Worm (Caenorhabditis elegans) whole organism, L1 larva: ENCODE measurements around the gene srn-1.

ENCODE experiments used
- C04F5.9 ChIP-seq: sonication (generic microtip); optimal IDR thresholded peaks from 2 replicates; lab custom pipeline; 2016; ENCODE audit warnings: missing genetic modification characterization, missing compliant biosample characterization
- aly-2 ChIP-seq: fragments of 150-350 bp; optimal IDR thresholded peaks from 2 replicates; lab custom pipeline; 2014; ENCODE audit warnings: missing biosample characterization, missing genetic modification characterization
- ceh-90 ChIP-seq: sonication (generic microtip); optimal IDR thresholded peaks from 2 replicates; lab custom pipeline; 2016; ENCODE audit warnings: missing genetic modification characterization, missing compliant biosample characterization
- efl-3 ChIP-seq: fragments of 200-800 bp; sonication (Bioruptor generic); optimal IDR thresholded peaks from 2 replicates; lab custom pipeline; 2018; ENCODE audit warnings: mild to moderate bottlenecking, missing genetic modification characterization, missing compliant biosample characterization
- lin-39 ChIP-seq: fragments of 150-350 bp; optimal IDR thresholded peaks from 2 replicates; lab custom pipeline; 2014; ENCODE audit warnings: missing biosample characterization, missing genetic modification reagents, missing genetic modification characterization
- mdl-1 ChIP-seq, 2 experiments: fragments of 150-350 bp; optimal IDR thresholded peaks; 2 replicates each; lab custom pipeline; 2014 to 2017; ENCODE audit warnings: missing biosample characterization in 2 of 2, missing genetic modification characterization in 2 of 2, inconsistent platforms in 1 of 2
- unc-62 ChIP-seq: fragments of 150-350 bp; optimal IDR thresholded peaks from 2 replicates; lab custom pipeline; 2014; ENCODE audit warnings: missing biosample characterization, missing genetic modification reagents, missing genetic modification characterization
- xbp-1 ChIP-seq: sonication (generic microtip); optimal IDR thresholded peaks from 2 replicates; lab custom pipeline; 2016; ENCODE audit warnings: missing genetic modification characterization, missing compliant biosample characterization
- ztf-11 ChIP-seq, 2 experiments: sonication (generic microtip); optimal IDR thresholded peaks; 2 replicates each; lab custom pipeline; 2016 to 2017; ENCODE audit warnings: missing genetic modification characterization in 2 of 2, missing biosample characterization in 1 of 2, missing compliant biosample characterization in 1 of 2

- TF ChIP-seq ztf-11 (tag; optimal IDR thresholded peaks at IDR 0.05; lab: Kevin White, UChicago) (no peak), unc-62 (GFP tag; lab: Kevin White, UChicago) (no peak), xbp-1 (tag; lab: Kevin White, UChicago) (no peak), efl-3 (GFP tag; lab: Kevin White, UChicago) (no peak), ceh-90 (no peak), mdl-1 (tag; optimal IDR thresholded peaks at IDR 0.05; lab: Kevin White, UChicago) (no peak), lin-39 (no peak), aly-2 (tag; lab: Kevin White, UChicago) (no peak), C04F5.9 (tag; lab: Kevin White, UChicago) (no peak)
Measured at ce11 chrV:6321280-6321679, 35.0 kb upstream of the srn-1 start.
